Worm (Caenorhabditis elegans): ENCODE measurements around the gene ZK1127.4.

DNA sequence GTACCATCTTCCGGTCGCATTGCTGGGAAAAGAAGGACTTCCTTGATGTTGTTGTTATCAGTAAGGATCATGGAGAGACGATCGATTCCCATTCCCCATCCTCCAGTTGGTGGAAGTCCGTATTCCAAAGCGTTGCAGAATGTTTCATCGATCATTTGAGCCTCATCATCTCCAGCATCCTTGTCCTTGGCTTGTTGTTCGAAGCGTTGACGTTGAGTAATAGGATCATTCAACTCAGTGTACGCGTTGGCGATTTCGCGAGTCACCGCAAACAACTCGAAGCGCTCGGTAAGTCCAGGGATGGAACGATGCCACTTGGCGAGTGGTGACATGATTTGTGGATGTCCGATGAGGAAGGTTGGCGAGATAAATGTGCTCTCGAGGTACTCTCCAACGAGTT lies 16.7 kb downstream of the ZK1127.4 start:
- TF ChIP-seq lin-39 (tag; optimal IDR thresholded peaks at IDR 0.05) (no peak), F16B12.6 (tag; optimal IDR thresholded peaks at IDR 0.05) (no peak), skn-1 (tag; optimal IDR thresholded peaks at IDR 0.05) (no peak), unc-30 (tag; optimal IDR thresholded peaks at IDR 0.05) (no peak), efl-1 (optimal IDR thresholded peaks at IDR 0.05) (no peak), efl-1 (GFP tag; optimal IDR thresholded peaks at IDR 0.05 in 1 of 2) (peak in 1 of 2 experiments; percentile 91)

All from whole organism, L1 larva.